Worm (Caenorhabditis elegans): ENCODE measurements around the gene F13A2.3.

DNA sequence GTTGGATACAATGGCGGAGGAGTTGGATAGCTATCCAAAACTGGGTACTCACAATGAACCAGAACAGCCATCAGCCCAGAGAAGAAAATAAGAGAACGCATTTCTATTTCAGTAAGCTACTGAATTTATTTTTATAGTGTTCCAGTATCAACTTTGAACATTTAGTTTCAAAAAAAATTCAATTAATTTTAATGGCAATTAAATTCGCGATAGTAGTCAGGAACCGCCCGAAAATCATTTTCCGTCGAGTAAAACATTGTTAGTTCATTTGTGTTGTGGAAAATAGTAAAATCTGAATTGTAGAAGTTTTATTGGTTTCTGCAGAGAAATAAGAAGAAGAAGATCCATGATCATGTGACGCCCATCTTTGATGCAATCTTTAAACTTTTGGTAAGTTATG, 22.0 kb upstream of the F13A2.3 start, which contains the start of gene Y47D7A.6:
- TF ChIP-seq W03F9.2 (tag; optimal IDR thresholded peaks at IDR 0.05) (no peak), him-1 (tag; optimal IDR thresholded peaks at IDR 0.05) (no peak)

Data from whole organism, L4/young adult.